Worm (Caenorhabditis elegans): ENCODE data around the gene F56D6.14.
A peak's percentile ranks its signal among the peaks of the same experiment; 100 is the strongest.

Gene F56D6.14

ce11 chrIV:3894004-3894480, 23.5 kb upstream of the F56D6.14 start, which contains the start of gene F56D6.8:
F56D6.8 (minus strand) TSS chrIV:3894430.
- TF ChIP-seq lsy-2 (tag; optimal IDR thresholded peaks at IDR 0.05) (no peak), aly-2 (tag; optimal IDR thresholded peaks at IDR 0.05) (no peak), lin-11 (tag; optimal IDR thresholded peaks at IDR 0.05) (no peak), skn-1 (tag; optimal IDR thresholded peaks at IDR 0.05) (no peak)

ce11 chrIV:3894770-3895169, 22.7 kb upstream of the F56D6.14 start, which contains the start of gene dct-8:
dct-8 (plus strand) TSS chrIV:3895070.
- TF ChIP-seq Y55F3AM.14 (GFP tag; optimal IDR thresholded peaks at IDR 0.05) (no peak), ztf-4 (tag; optimal IDR thresholded peaks at IDR 0.05) (no peak), skn-1 (tag; optimal IDR thresholded peaks at IDR 0.05) (no peak), nhr-237 (tag; optimal IDR thresholded peaks at IDR 0.05) (no peak), mbf-1 (tag; optimal IDR thresholded peaks at IDR 0.05) (no peak), ztf-11 (tag; optimal IDR thresholded peaks at IDR 0.05) (no peak), nhr-129 (tag; optimal IDR thresholded peaks at IDR 0.05) (no peak), unc-55 (GFP tag; optimal IDR thresholded peaks at IDR 0.05) (no peak), aly-2 (tag; optimal IDR thresholded peaks at IDR 0.05) (no peak), ceh-16 (tag; optimal IDR thresholded peaks at IDR 0.05) (no peak), elt-1 (tag; optimal IDR thresholded peaks at IDR 0.05) (no peak), gmeb-1 (tag; optimal IDR thresholded peaks at IDR 0.05) (no peak)

ce11 chrIV:3899719-3900554, 17.6 kb upstream of the F56D6.14 start, which contains the start of gene srz-62:
srz-62 (plus strand) TSS chrIV:3900504.
- TF ChIP-seq mdl-1 (tag; optimal IDR thresholded peaks at IDR 0.05): peak in 1 of 2 experiments; percentile 55
- TF ChIP-seq nhr-11 (tag; optimal IDR thresholded peaks at IDR 0.05): no peak
- TF ChIP-seq crh-2 (tag; optimal IDR thresholded peaks at IDR 0.05): peak; percentile 48
- TF ChIP-seq egl-27 (tag; optimal IDR thresholded peaks at IDR 0.05): peak; percentile 92
- peak; percentile 49 for TF ChIP-seq sma-9 (GFP tag; optimal IDR thresholded peaks at IDR 0.05)
- no peak for TF ChIP-seq sma-9 (tag; optimal IDR thresholded peaks at IDR 0.05)
- TF ChIP-seq ceh-16 (tag; optimal IDR thresholded peaks at IDR 0.05): no peak
- TF ChIP-seq nhr-10 (tag; optimal IDR thresholded peaks at IDR 0.05): no peak
- TF ChIP-seq peb-1 (tag; optimal IDR thresholded peaks at IDR 0.05): no peak
- no peak for TF ChIP-seq nhr-129 (tag; optimal IDR thresholded peaks at IDR 0.05)
- no peak for TF ChIP-seq lin-11 (tag; optimal IDR thresholded peaks at IDR 0.05)
- TF ChIP-seq F13H6.1 (tag; optimal IDR thresholded peaks at IDR 0.05): no peak
- no peak for TF ChIP-seq nhr-6 (tag; optimal IDR thresholded peaks at IDR 0.05)
- peak; percentile 72 for TF ChIP-seq gmeb-1 (tag; optimal IDR thresholded peaks at IDR 0.05)
- TF ChIP-seq fos-1 (tag; optimal IDR thresholded peaks at IDR 0.05): peak; percentile 100

ce11 chrIV:3902955-3903354, 14.6 kb upstream of the F56D6.14 start, which contains the start of gene F56D6.6:
F56D6.6 (plus strand) TSS chrIV:3903255.
- TF ChIP-seq mbf-1 (tag; optimal IDR thresholded peaks at IDR 0.05) (no peak), mdl-1 (tag; optimal IDR thresholded peaks at IDR 0.05) (no peak), blmp-1 (tag; optimal IDR thresholded peaks at IDR 0.05; ENCODE audit: insufficient read depth) (no peak), sma-3 (GFP tag; optimal IDR thresholded peaks at IDR 0.05) (no peak), lin-39 (tag; optimal IDR thresholded peaks at IDR 0.05) (no peak), zag-1 (tag; optimal IDR thresholded peaks at IDR 0.05) (no peak), nhr-21 (tag; optimal IDR thresholded peaks at IDR 0.05) (no peak)

ce11 chrIV:3904620-3905019, 12.9 kb upstream of the F56D6.14 start, which contains the start of gene F56D6.21:
F56D6.21 (plus strand) TSS chrIV:3904920.
- TF ChIP-seq fos-1 (tag; optimal IDR thresholded peaks at IDR 0.05) (no peak), egl-27 (tag; optimal IDR thresholded peaks at IDR 0.05) (no peak), ceh-16 (tag; optimal IDR thresholded peaks at IDR 0.05) (no peak)

ce11 chrIV:3906393-3906792, 11.1 kb upstream of the F56D6.14 start, which contains the start of gene F56D6.11:
F56D6.11 (minus strand) TSS chrIV:3906493.
- TF ChIP-seq lin-11 (tag; optimal IDR thresholded peaks at IDR 0.05) (no peak), gmeb-1 (tag; optimal IDR thresholded peaks at IDR 0.05) (no peak), blmp-1 (tag; optimal IDR thresholded peaks at IDR 0.05; ENCODE audit: insufficient read depth) (no peak), lin-13 (GFP tag; optimal IDR thresholded peaks at IDR 0.05) (no peak), sem-4 (tag; optimal IDR thresholded peaks at IDR 0.05) (no peak), nhr-21 (tag; optimal IDR thresholded peaks at IDR 0.05) (no peak), F13H6.1 (tag; optimal IDR thresholded peaks at IDR 0.05) (no peak), nhr-12 (tag; optimal IDR thresholded peaks at IDR 0.05) (no peak)

Data from whole organism, L2 larva.